Worm (Caenorhabditis elegans): Measurements from ENCODE around the gene H25K10.2.

- no peak for TF ChIP-seq ztf-11 (tag; optimal IDR thresholded peaks at IDR 0.05)
- no peak for TF ChIP-seq fkh-10 (GFP tag; optimal IDR thresholded peaks at IDR 0.05)
- TF ChIP-seq nhr-237 (tag; optimal IDR thresholded peaks at IDR 0.05), result no peak
- no peak for TF ChIP-seq mdl-1 (tag; optimal IDR thresholded peaks at IDR 0.05)
- TF ChIP-seq nhr-12 (tag; optimal IDR thresholded peaks at IDR 0.05), result no peak
- TF ChIP-seq pqm-1 (tag; optimal IDR thresholded peaks at IDR 0.05), result no peak
- TF ChIP-seq lin-15B (tag; optimal IDR thresholded peaks at IDR 0.05), result no peak
- TF ChIP-seq ceh-82 (tag; optimal IDR thresholded peaks at IDR 0.05), result no peak
- TF ChIP-seq tbx-2 (tag; optimal IDR thresholded peaks at IDR 0.05), result no peak
- TF ChIP-seq nfya-1 (tag; optimal IDR thresholded peaks at IDR 0.05; ENCODE audit: insufficient read depth), result no peak
- no peak for TF ChIP-seq zag-1 (tag; optimal IDR thresholded peaks at IDR 0.05)
- TF ChIP-seq pha-4 (tag; optimal IDR thresholded peaks at IDR 0.05), result no peak
- TF ChIP-seq elt-2 (tag; optimal IDR thresholded peaks at IDR 0.05), result no peak
Measured at ce11 chrIV:16238555-16238954, 27.7 kb upstream of the H25K10.2 start, which contains the start of gene srw-61.
